Fruit fly (Drosophila melanogaster): ENCODE data around the gene CG31735.
A peak's percentile ranks its signal among the peaks of the same experiment; 100 is the strongest.

CG31735 gene

DNA sequence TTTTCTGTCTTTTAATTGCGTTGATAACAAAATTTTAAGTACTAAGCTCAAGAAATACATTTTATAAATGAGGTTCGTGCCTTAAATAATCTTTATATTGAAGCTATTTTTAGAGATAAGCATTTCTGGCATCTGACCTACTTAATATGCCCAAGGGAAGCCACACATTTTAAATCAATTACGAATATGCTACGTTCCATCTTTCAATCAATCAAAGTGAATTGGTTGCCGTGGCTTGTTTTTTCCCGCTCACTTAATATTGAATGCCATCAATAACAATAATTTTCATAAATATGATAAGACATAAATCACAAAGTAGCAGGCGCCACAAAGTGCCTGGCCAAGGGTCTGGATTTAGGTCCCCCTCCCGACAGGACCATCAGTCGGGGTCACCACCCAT lies 40.9 kb downstream of the CG31735 start:
- TF ChIP-seq CG8319 (GFP tag; optimal IDR thresholded peaks at IDR 0.05) (no peak), CG11902 (GFP tag; optimal IDR thresholded peaks at IDR 0.05) (no peak), eg (GFP tag; IDR thresholded peaks at IDR 0.05) (no peak), vri (GFP tag; optimal IDR thresholded peaks at IDR 0.05) (no peak), svp (GFP tag) (peak; percentile 92), CG3032 (tag; optimal IDR thresholded peaks at IDR 0.05) (no peak)

DNA sequence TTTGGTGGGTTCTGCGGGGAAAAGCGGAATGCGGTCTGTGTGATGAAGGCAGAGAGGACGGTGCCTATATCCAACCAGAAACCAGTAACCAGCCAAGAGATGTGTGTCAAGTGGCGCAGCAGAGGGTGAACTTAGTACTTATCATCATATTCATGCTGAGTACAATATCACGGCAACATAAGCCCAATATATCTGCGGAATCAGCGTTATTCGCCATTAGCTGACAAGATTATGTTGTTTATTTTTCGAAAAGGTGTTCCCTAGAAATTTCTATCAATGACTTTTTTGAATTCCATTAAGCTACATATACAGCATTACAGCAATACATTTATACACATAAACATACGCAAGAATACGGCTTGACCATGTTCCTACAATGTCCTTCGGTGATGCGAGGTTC lies 45.9 kb downstream of the CG31735 start, which contains the start of gene CG12448:
Gene CG12448, plus strand, starts transcription at position 301 of the 400 bp plus-strand sequence.
- no peak for TF ChIP-seq cyc (GFP tag; optimal IDR thresholded peaks at IDR 0.05)
- TF ChIP-seq Hr39 (GFP tag; optimal IDR thresholded peaks at IDR 0.05) = no peak
- TF ChIP-seq Sox102F (GFP tag; optimal IDR thresholded peaks at IDR 0.05) = no peak
- TF ChIP-seq spab (GFP tag; optimal IDR thresholded peaks at IDR 0.05) = no peak
